Fruit fly (Drosophila melanogaster) Kc167 (cell line): Measurements from ENCODE around the gene psd.

ENCODE experiments used
- Myc ChIP-seq: fragments of >200 bp; optimal IDR thresholded peaks from 2 replicates; lab custom pipeline; 2017; ENCODE audit warnings: missing external identifiers
- Sin3A ChIP-seq: fragments of >200 bp; optimal IDR thresholded peaks from 2 replicates; lab custom pipeline; 2018; ENCODE audit warnings: missing external identifiers
- h ChIP-seq: fragments of >200 bp; optimal IDR thresholded peaks from 3 replicates; lab custom pipeline; 2018; ENCODE audit warnings: missing external identifiers
- insv ChIP-seq: fragments of >200 bp; optimal IDR thresholded peaks from 3 replicates; lab custom pipeline; 2018; ENCODE audit warnings: missing external identifiers
- psq ChIP-seq: fragments of >200 bp; optimal IDR thresholded peaks from 2 replicates; lab custom pipeline; 2017; ENCODE audit warnings: missing external identifiers

- TF ChIP-seq Myc (lab: Kevin White, UChicago) (no peak), insv (lab: Kevin White, UChicago) (no peak), psq (lab: Kevin White, UChicago) (no peak), Sin3A (lab: Kevin White, UChicago) (no peak), h (no peak)
These were observed 14.3 kb upstream of the psd start for dm6 chr2L:5979055-5979399.
